Worm (Caenorhabditis elegans): ENCODE measurements around the gene aipr-1.

DNA sequence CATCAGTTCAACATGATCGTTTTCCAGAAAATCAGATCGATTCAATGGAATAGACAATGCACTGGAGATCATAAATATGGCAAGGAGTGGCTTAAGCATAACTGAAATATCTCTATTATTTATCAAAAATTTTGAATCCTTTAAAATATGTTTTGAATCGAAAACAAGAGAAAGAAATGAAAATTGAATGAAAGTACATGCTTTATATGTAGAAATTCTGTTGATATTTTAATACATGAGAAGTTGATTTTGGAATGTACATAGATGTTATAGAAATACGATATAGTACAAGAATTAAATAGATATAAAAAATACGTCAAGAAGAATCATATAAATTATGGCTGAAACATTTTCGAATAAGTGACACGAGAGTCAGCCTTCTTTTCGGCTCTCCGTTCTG, 1.8 kb downstream of the aipr-1 start, which contains the start of gene C56C10.9:
- no peak for TF ChIP-seq nhr-77 (tag; optimal IDR thresholded peaks at IDR 0.05)
- TF ChIP-seq swsn-7 (tag; optimal IDR thresholded peaks at IDR 0.05), result no peak
